Worm (Caenorhabditis elegans) whole organism, L3 larva: ENCODE results near the gene C06H5.14.

ENCODE experiments used
- R02D3.7 ChIP-seq: fragments of 150-350 bp; optimal IDR thresholded peaks from 2 replicates; lab custom pipeline; 2014; ENCODE audit warnings: missing biosample characterization, missing genetic modification characterization
- ama-1 ChIP-seq: fragments of 150-350 bp; optimal IDR thresholded peaks from 2 replicates; lab custom pipeline; 2018
- lin-15B ChIP-seq: fragments of 150-350 bp; optimal IDR thresholded peaks from 2 replicates; lab custom pipeline; 2014; ENCODE audit warnings: missing biosample characterization, missing genetic modification characterization
- mdl-1 ChIP-seq: fragments of 150-350 bp; optimal IDR thresholded peaks from 2 replicates; lab custom pipeline; 2014; ENCODE audit warnings: missing biosample characterization, missing genetic modification characterization
- nhr-25 ChIP-seq: sonication (generic microtip); optimal IDR thresholded peaks from 2 replicates; lab custom pipeline; 2017; ENCODE audit warnings: missing biosample characterization, missing genetic modification characterization
- nhr-77 ChIP-seq: fragments of 150-350 bp; optimal IDR thresholded peaks from 2 replicates; lab custom pipeline; 2014; ENCODE audit warnings: missing biosample characterization, missing genetic modification characterization
- pha-4 ChIP-seq: fragments of 150-350 bp; optimal IDR thresholded peaks from 2 replicates; lab custom pipeline; 2014; ENCODE audit warnings: missing biosample characterization, missing genetic modification reagents, missing genetic modification characterization
- tbx-2 ChIP-seq: sonication (generic microtip); optimal IDR thresholded peaks from 2 replicates; lab custom pipeline; 2016; ENCODE audit warnings: mild to moderate bottlenecking, missing genetic modification characterization, missing compliant biosample characterization

ce11 chrV:17938978-17939377 is 35.0 kb downstream of the C06H5.14 start:
- TF ChIP-seq mdl-1 (tag; lab: Kevin White, UChicago) (no peak), ama-1 (lab: Kevin White, UChicago) (no peak), nhr-77 (no peak), R02D3.7 (tag; lab: Kevin White, UChicago) (no peak), lin-15B (no peak), pha-4 (tag; lab: Kevin White, UChicago) (no peak), tbx-2 (tag; lab: Kevin White, UChicago) (no peak), nhr-25 (no peak)
